Worm (Caenorhabditis elegans): ENCODE results near the gene F38E9.1.
A peak's percentile ranks its signal among the peaks of the same experiment; 100 is the strongest.

F38E9.1 gene

DNA sequence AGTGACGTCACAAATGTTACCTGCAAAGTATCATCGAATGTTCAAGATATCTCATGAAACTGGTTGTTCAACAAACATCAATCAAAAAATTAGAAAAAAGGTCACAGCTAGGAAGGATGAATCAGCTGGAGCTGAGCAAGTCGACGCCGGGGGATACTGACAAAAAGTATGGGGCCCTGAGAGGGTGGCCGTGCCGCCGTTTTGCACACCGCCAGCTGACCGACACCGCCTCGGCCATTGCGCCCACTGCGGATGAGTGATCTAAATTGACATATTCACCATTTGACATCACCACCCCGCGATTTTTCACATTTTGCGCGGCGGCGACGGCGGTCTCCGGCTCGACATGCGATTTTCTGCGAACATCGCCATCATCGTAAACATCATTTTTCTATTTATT lies 13.7 kb upstream of the F38E9.1 start:
- TF ChIP-seq nhr-77 (tag; optimal IDR thresholded peaks at IDR 0.05) (no peak), F13H6.1 (tag; optimal IDR thresholded peaks at IDR 0.05) (no peak), elt-3 (tag; optimal IDR thresholded peaks at IDR 0.05) (no peak), C34F6.9 (tag; optimal IDR thresholded peaks at IDR 0.05) (no peak), lin-11 (tag; optimal IDR thresholded peaks at IDR 0.05) (no peak), nhr-11 (tag; optimal IDR thresholded peaks at IDR 0.05) (no peak), ztf-4 (tag; optimal IDR thresholded peaks at IDR 0.05) (no peak), skn-1 (tag; optimal IDR thresholded peaks at IDR 0.05) (no peak), crh-2 (tag; optimal IDR thresholded peaks at IDR 0.05) (no peak)

DNA sequence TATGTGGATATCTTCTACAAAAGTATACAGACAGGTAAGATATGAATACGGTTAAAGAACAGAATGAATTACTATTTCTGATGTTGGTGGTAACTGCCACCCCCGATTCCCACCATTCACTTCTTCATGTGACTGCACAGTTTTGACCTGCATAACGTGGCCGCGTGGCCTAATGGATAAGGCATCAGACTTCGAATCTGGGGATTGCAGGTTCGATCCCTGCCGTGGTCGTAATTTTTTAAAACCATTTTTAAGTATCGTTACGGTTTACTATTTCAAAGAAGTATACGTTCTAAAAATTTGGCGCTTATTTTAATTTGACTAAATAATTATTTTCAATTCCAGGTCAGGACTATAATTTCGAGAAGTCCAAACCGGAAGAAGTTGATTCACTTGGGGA lies 9.5 kb upstream of the F38E9.1 start:
- TF ChIP-seq lin-11 (tag; optimal IDR thresholded peaks at IDR 0.05) (no peak), nhr-10 (tag; optimal IDR thresholded peaks at IDR 0.05) (no peak), nhr-237 (tag; optimal IDR thresholded peaks at IDR 0.05) (no peak), mdl-1 (tag; optimal IDR thresholded peaks at IDR 0.05) (no peak), alr-1 (tag; optimal IDR thresholded peaks at IDR 0.05) (no peak), ztf-4 (tag; optimal IDR thresholded peaks at IDR 0.05) (no peak), unc-55 (GFP tag; optimal IDR thresholded peaks at IDR 0.05) (no peak), elt-1 (tag; optimal IDR thresholded peaks at IDR 0.05) (no peak), ama-1 (optimal IDR thresholded peaks at IDR 0.05) (no peak), mbf-1 (tag; optimal IDR thresholded peaks at IDR 0.05) (no peak), nhr-77 (tag; optimal IDR thresholded peaks at IDR 0.05) (no peak), elt-3 (tag; optimal IDR thresholded peaks at IDR 0.05) (no peak), sem-4 (tag; optimal IDR thresholded peaks at IDR 0.05) (no peak), sma-9 (GFP tag; optimal IDR thresholded peaks at IDR 0.05) (no peak), sma-9 (tag; optimal IDR thresholded peaks at IDR 0.05) (no peak), skn-1 (tag; optimal IDR thresholded peaks at IDR 0.05) (no peak), nhr-11 (tag; optimal IDR thresholded peaks at IDR 0.05) (no peak)

- TF ChIP-seq lin-13 (GFP tag; optimal IDR thresholded peaks at IDR 0.05) (no peak), lsy-2 (tag; optimal IDR thresholded peaks at IDR 0.05) (no peak), ZK546.5 (tag; optimal IDR thresholded peaks at IDR 0.05) (no peak), lin-11 (tag; optimal IDR thresholded peaks at IDR 0.05) (no peak), unc-55 (GFP tag; optimal IDR thresholded peaks at IDR 0.05) (no peak), unc-62 (GFP tag; optimal IDR thresholded peaks at IDR 0.05) (no peak), nhr-12 (tag; optimal IDR thresholded peaks at IDR 0.05) (no peak), R02D3.7 (tag; optimal IDR thresholded peaks at IDR 0.05) (no peak), nhr-10 (tag; optimal IDR thresholded peaks at IDR 0.05) (no peak), peb-1 (tag; optimal IDR thresholded peaks at IDR 0.05) (no peak), alr-1 (tag; optimal IDR thresholded peaks at IDR 0.05) (no peak), nhr-6 (tag; optimal IDR thresholded peaks at IDR 0.05) (no peak), nhr-77 (tag; optimal IDR thresholded peaks at IDR 0.05) (no peak), lin-39 (tag; optimal IDR thresholded peaks at IDR 0.05) (no peak), nhr-237 (tag; optimal IDR thresholded peaks at IDR 0.05) (no peak), blmp-1 (tag; optimal IDR thresholded peaks at IDR 0.05; ENCODE audit: insufficient read depth) (no peak), gmeb-1 (tag; optimal IDR thresholded peaks at IDR 0.05) (no peak), fos-1 (tag; optimal IDR thresholded peaks at IDR 0.05) (no peak), nhr-129 (tag; optimal IDR thresholded peaks at IDR 0.05) (no peak)
Observed at ce11 chrX:16466157-16466556, 4.7 kb upstream of the F38E9.1 start.

DNA sequence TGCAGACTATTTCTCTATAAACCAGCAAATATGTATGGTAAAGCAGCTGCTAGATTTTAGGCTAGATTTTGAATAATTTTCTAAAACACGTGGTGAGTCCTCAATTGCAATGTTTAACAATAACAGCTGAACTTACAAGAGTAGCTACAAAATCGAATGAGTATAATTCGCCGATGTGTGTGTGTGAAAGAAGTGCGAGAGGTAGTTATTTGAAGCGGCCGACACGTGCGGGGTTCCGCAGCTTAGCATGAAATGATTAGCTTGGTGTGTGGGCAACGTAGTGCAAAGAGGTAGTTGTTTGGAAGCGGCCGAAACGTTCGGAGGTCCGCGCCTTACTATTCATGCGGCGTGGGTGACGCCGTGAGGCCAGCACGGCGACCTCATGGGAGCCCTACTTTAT lies 2.0 kb upstream of the F38E9.1 start:
- TF ChIP-seq sma-3 (GFP tag; optimal IDR thresholded peaks at IDR 0.05): no peak
- no peak for TF ChIP-seq crh-2 (tag; optimal IDR thresholded peaks at IDR 0.05)
- no peak for TF ChIP-seq nhr-12 (tag; optimal IDR thresholded peaks at IDR 0.05)
- TF ChIP-seq ceh-82 (tag; optimal IDR thresholded peaks at IDR 0.05): no peak
- TF ChIP-seq nhr-25 (tag; optimal IDR thresholded peaks at IDR 0.05): no peak
- no peak for TF ChIP-seq sma-9 (GFP tag; optimal IDR thresholded peaks at IDR 0.05)
- TF ChIP-seq sma-9 (tag; optimal IDR thresholded peaks at IDR 0.05): no peak
- TF ChIP-seq elt-1 (tag; optimal IDR thresholded peaks at IDR 0.05): no peak
- no peak for TF ChIP-seq nhr-129 (tag; optimal IDR thresholded peaks at IDR 0.05)
- no peak for TF ChIP-seq mab-5 (tag; optimal IDR thresholded peaks at IDR 0.05)
- TF ChIP-seq R02D3.7 (tag; optimal IDR thresholded peaks at IDR 0.05): no peak

ce11 chrX:16480232-16480631 lies 9.4 kb downstream of the F38E9.1 start:
- TF ChIP-seq sma-9 (GFP tag; optimal IDR thresholded peaks at IDR 0.05) (peak; percentile 13), sma-9 (tag; optimal IDR thresholded peaks at IDR 0.05) (no peak), unc-55 (GFP tag; optimal IDR thresholded peaks at IDR 0.05) (peak; percentile 19), mdl-1 (tag; optimal IDR thresholded peaks at IDR 0.05) (no peak)

Data from whole organism, L2 larva.